Worm (Caenorhabditis elegans) whole organism, young adult: ENCODE measurements around the gene kin-9.

Experiments
- B0336.3 ChIP-seq: fragments of 200-800 bp; sonication (Bioruptor generic); IDR thresholded peaks from 2 replicates; pipeline ENCODE4 v1.3.6; 2022; ENCODE audit warnings: missing genetic modification characterization, missing compliant biosample characterization
- F22D6.2 ChIP-seq: sonication (generic microtip); optimal IDR thresholded peaks from 2 replicates; lab custom pipeline; 2016; ENCODE audit warnings: mild to moderate bottlenecking, missing genetic modification characterization, missing compliant biosample characterization
- F33H1.4 ChIP-seq: fragments of 200-800 bp; sonication (Bioruptor generic); IDR thresholded peaks from 2 replicates; pipeline ENCODE4 v1.3.6; 2022; ENCODE audit warnings: missing genetic modification reagents, missing genetic modification characterization, missing compliant biosample characterization
- F37B4.10 ChIP-seq: fragments of 200-800 bp; sonication (Bioruptor generic); IDR thresholded peaks from 2 replicates; pipeline ENCODE4 v1.3.6; 2022; ENCODE audit warnings: missing genetic modification characterization, missing compliant biosample characterization
- F57A8.1 ChIP-seq: fragments of 200-800 bp; sonication (Bioruptor generic); optimal IDR thresholded peaks from 2 replicates; lab custom pipeline; 2018; ENCODE audit warnings: mild to moderate bottlenecking, missing genetic modification characterization, moderate library complexity, missing compliant biosample characterization
- Y53F4B.3 ChIP-seq: fragments of 200-800 bp; sonication (Bioruptor generic); IDR thresholded peaks from 2 replicates; pipeline ENCODE4 v1.3.6; 2022; ENCODE audit warnings: missing genetic modification reagents, missing genetic modification characterization, missing compliant biosample characterization
- Y67H2A.10 ChIP-seq: fragments of 200-800 bp; sonication (Bioruptor generic); conservative IDR thresholded peaks from 2 replicates; pipeline ENCODE4 v1.3.6; 2022; ENCODE audit warnings: missing genetic modification reagents, missing genetic modification characterization, missing compliant biosample characterization
- akir-1 ChIP-seq: fragments of 200-800 bp; sonication (Bioruptor generic); optimal IDR thresholded peaks from 2 replicates; lab custom pipeline; 2018; ENCODE audit warnings: mild to moderate bottlenecking, missing genetic modification characterization, moderate library complexity, missing compliant biosample characterization
- aptf-2 ChIP-seq: fragments of 200-800 bp; sonication (Bioruptor generic); conservative IDR thresholded peaks from 2 replicates; pipeline ENCODE4 v1.3.6; 2022; ENCODE audit warnings: missing genetic modification reagents, missing genetic modification characterization, missing compliant biosample characterization
- attf-6 ChIP-seq: fragments of 200-800 bp; sonication (Bioruptor generic); IDR thresholded peaks from 2 replicates; pipeline ENCODE4 v1.3.6; 2022; ENCODE audit warnings: missing genetic modification reagents, missing genetic modification characterization, missing compliant biosample characterization
- bed-2 ChIP-seq: fragments of 200-800 bp; sonication (Bioruptor generic); IDR thresholded peaks from 2 replicates; pipeline ENCODE4 v1.3.6; 2022; ENCODE audit warnings: missing genetic modification reagents, missing genetic modification characterization, missing compliant biosample characterization
- ceh-27 ChIP-seq: fragments of 200-800 bp; sonication (Bioruptor generic); optimal IDR thresholded peaks from 2 replicates; lab custom pipeline; 2018; ENCODE audit warnings: mild to moderate bottlenecking, missing genetic modification characterization, moderate library complexity, missing compliant biosample characterization
- ceh-58 ChIP-seq: fragments of 200-800 bp; sonication (Bioruptor generic); IDR thresholded peaks from 2 replicates; pipeline ENCODE4 v1.3.6; 2022; ENCODE audit warnings: missing genetic modification characterization, missing compliant biosample characterization
- dox-1 ChIP-seq: fragments of 200-800 bp; sonication (Bioruptor generic); IDR thresholded peaks from 2 replicates; pipeline ENCODE4 v1.3.6; 2022; ENCODE audit warnings: missing genetic modification reagents, missing genetic modification characterization, missing compliant biosample characterization
- efl-1 ChIP-seq: fragments of 150-350 bp; optimal IDR thresholded peaks from 2 replicates; lab custom pipeline; 2014; ENCODE audit warnings: missing biosample characterization, missing genetic modification reagents, missing genetic modification characterization
- egrh-3 ChIP-seq: fragments of 200-800 bp; sonication (Bioruptor generic); IDR thresholded peaks from 2 replicates; pipeline ENCODE4 v1.3.6; 2022; ENCODE audit warnings: missing genetic modification reagents, missing genetic modification characterization, missing compliant biosample characterization
- gei-17 ChIP-seq: fragments of 200-800 bp; sonication (Bioruptor generic); optimal IDR thresholded peaks from 2 replicates; lab custom pipeline; 2018; ENCODE audit warnings: mild to moderate bottlenecking, missing genetic modification characterization, missing compliant biosample characterization
- hmg-20 ChIP-seq: fragments of 200-800 bp; sonication (Bioruptor generic); IDR thresholded peaks from 2 replicates; pipeline ENCODE4 v1.3.6; 2022; ENCODE audit warnings: missing genetic modification reagents, missing genetic modification characterization, missing compliant biosample characterization
- lin-35 ChIP-seq, 3 experiments: fragments of 150-350 bp in 2 of 3; sonication (generic microtip) in 1 of 3; optimal IDR thresholded peaks; 2 replicates each; lab custom pipeline; 2014 to 2018; ENCODE audit warnings: missing biosample characterization in 3 of 3, missing genetic modification characterization in 3 of 3, missing genetic modification reagents in 3 of 3
- madf-10 ChIP-seq: sonication (generic microtip); optimal IDR thresholded peaks from 2 replicates; lab custom pipeline; 2016; ENCODE audit warnings: mild to moderate bottlenecking, missing genetic modification characterization, missing compliant biosample characterization
- madf-3 ChIP-seq: fragments of 200-800 bp; sonication (Bioruptor generic); IDR thresholded peaks from 2 replicates; pipeline ENCODE4 v1.3.6; 2022; ENCODE audit warnings: missing genetic modification reagents, missing genetic modification characterization, missing compliant biosample characterization
- madf-6 ChIP-seq: fragments of 200-800 bp; sonication (Bioruptor generic); IDR thresholded peaks from 2 replicates; pipeline ENCODE4 v1.3.6; 2022; ENCODE audit warnings: missing genetic modification reagents, missing genetic modification characterization, missing compliant biosample characterization
- mxl-1 ChIP-seq: sonication (generic microtip); optimal IDR thresholded peaks from 2 replicates; lab custom pipeline; 2016; ENCODE audit warnings: missing genetic modification characterization, missing compliant biosample characterization
- nhr-80 ChIP-seq: sonication (generic microtip); optimal IDR thresholded peaks from 2 replicates; lab custom pipeline; 2016; ENCODE audit warnings: missing genetic modification characterization, missing compliant biosample characterization
- rec-8 ChIP-seq, 2 experiments: sonication (generic microtip); optimal IDR thresholded peaks; 2 replicates each; lab custom pipeline; 2016; ENCODE audit warnings: mild to moderate bottlenecking in 2 of 2, missing genetic modification characterization in 2 of 2, missing genetic modification reagents in 2 of 2, missing genotype in 2 of 2, missing biosample characterization in 1 of 2, missing compliant biosample characterization in 1 of 2, moderate library complexity in 1 of 2
- sdz-38 ChIP-seq: sonication (generic microtip); optimal IDR thresholded peaks from 2 replicates; lab custom pipeline; 2016; ENCODE audit warnings: missing genotype, missing genetic modification characterization, missing compliant biosample characterization
- snpc-1.1 ChIP-seq: sonication (generic microtip); optimal IDR thresholded peaks from 2 replicates; lab custom pipeline; 2017; ENCODE audit warnings: missing genetic modification characterization, mild to moderate bottlenecking, missing compliant biosample characterization, antibody characterized with exemption, moderate library complexity, missing genotype, missing genetic modification reagents; ENCODE audit not compliant: insufficient read depth
- snpc-1.3 ChIP-seq: sonication (generic microtip); optimal IDR thresholded peaks from 2 replicates; lab custom pipeline; 2017; ENCODE audit warnings: missing genetic modification characterization, mild to moderate bottlenecking, missing compliant biosample characterization, antibody characterized with exemption, moderate library complexity, missing genotype, missing genetic modification reagents; ENCODE audit not compliant: insufficient read depth
- snpc-3.4 ChIP-seq: sonication (generic microtip); optimal IDR thresholded peaks from 2 replicates; lab custom pipeline; 2017; ENCODE audit warnings: missing genetic modification characterization, mild to moderate bottlenecking, missing compliant biosample characterization, antibody characterized with exemption, moderate library complexity, missing genotype, missing genetic modification reagents
- snpc-4 ChIP-seq, 5 experiments: fragments of 150-350 bp in 1 of 5; sonication (generic microtip) in 4 of 5; optimal IDR thresholded peaks; 2 replicates each; lab custom pipeline; 2014 to 2018; ENCODE audit warnings: missing genetic modification characterization in 5 of 5, missing biosample characterization in 3 of 5, antibody characterized with exemption in 2 of 5, mild to moderate bottlenecking in 2 of 5, missing compliant biosample characterization in 2 of 5, missing genotype in 2 of 5, moderate library complexity in 2 of 5, missing genetic modification reagents in 1 of 5
- zfh-2 ChIP-seq: fragments of 200-800 bp; sonication (Bioruptor generic); conservative IDR thresholded peaks from 2 replicates; pipeline ENCODE4 v1.3.6; 2022; ENCODE audit warnings: missing genetic modification reagents, missing genetic modification characterization, missing compliant biosample characterization
- ztf-18 ChIP-seq: sonication (generic microtip); optimal IDR thresholded peaks from 2 replicates; lab custom pipeline; 2016; ENCODE audit warnings: missing genotype, mild to moderate bottlenecking, missing genetic modification characterization, missing compliant biosample characterization
- ztf-22 ChIP-seq: fragments of 200-800 bp; sonication (Bioruptor generic); optimal IDR thresholded peaks from 2 replicates; lab custom pipeline; 2018; ENCODE audit warnings: mild to moderate bottlenecking, missing genetic modification characterization, moderate library complexity, missing compliant biosample characterization

The kin-9 gene

DNA sequence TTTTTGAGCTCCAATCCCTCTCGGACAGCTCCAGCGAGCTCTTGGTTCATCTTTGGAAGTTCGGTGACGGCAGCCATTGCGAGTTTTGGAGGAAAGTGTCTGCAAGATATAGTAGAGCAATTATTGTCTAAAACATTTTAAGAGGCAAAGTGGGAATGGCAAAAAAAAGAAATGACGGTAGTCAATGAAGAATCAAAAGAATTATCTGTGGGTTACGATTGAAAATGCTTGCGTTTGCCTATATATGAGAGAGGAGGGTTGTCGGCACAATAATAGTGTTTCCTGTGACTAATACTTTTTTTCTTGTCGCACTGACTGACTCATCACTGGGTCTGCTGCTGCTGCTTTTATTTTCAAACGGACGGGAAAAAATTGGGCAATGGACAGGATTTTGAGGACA, 8.8 kb upstream of the kin-9 start, which contains the start of gene tth-1 (continued):
- TF ChIP-seq ceh-27: no peak
- TF ChIP-seq, all 124 proteins: peak for 0

ce11 chrX:8424286-8424685, 8.2 kb upstream of the kin-9 start:
- no peak for TF ChIP-seq attf-6 (GFP tag; lab: Robert Waterston, UW)
- TF ChIP-seq F57A8.1 (GFP tag; lab: Kevin White, UChicago): no peak
- no peak for TF ChIP-seq madf-6 (GFP tag; lab: Robert Waterston, UW)
- TF ChIP-seq F33H1.4 (GFP tag; lab: Robert Waterston, UW): no peak
- no peak for TF ChIP-seq madf-10 (tag; lab: Kevin White, UChicago)
- no peak for TF ChIP-seq Y67H2A.10
- no peak for TF ChIP-seq gei-17 (GFP tag; lab: Kevin White, UChicago)
- TF ChIP-seq dox-1 (GFP tag; lab: Robert Waterston, UW): no peak
- TF ChIP-seq lin-35 (GFP tag; optimal IDR thresholded peaks at IDR 0.05; lab: Kevin White, UChicago): no peak
- TF ChIP-seq rec-8 (tag; optimal IDR thresholded peaks at IDR 0.05; lab: Kevin White, UChicago): no peak
- no peak for TF ChIP-seq F37B4.10 (GFP tag; lab: Robert Waterston, UW)
- TF ChIP-seq Y53F4B.3: no peak
- no peak for TF ChIP-seq snpc-1.3 (tag; lab: Kevin White, UChicago)
- no peak for TF ChIP-seq ceh-58 (GFP tag; lab: Robert Waterston, UW)

- TF ChIP-seq mxl-1 (tag; lab: Kevin White, UChicago): no peak
- TF ChIP-seq ztf-18 (tag; lab: Kevin White, UChicago): no peak
- TF ChIP-seq sdz-38 (tag; lab: Kevin White, UChicago): no peak
- TF ChIP-seq egrh-3 (GFP tag; lab: Robert Waterston, UW): no peak
- no peak for TF ChIP-seq F22D6.2
- TF ChIP-seq nhr-80 (tag; lab: Kevin White, UChicago): no peak
- no peak for TF ChIP-seq B0336.3 (GFP tag; lab: Robert Waterston, UW)
- no peak for TF ChIP-seq F37B4.10 (GFP tag; lab: Robert Waterston, UW)
- no peak for TF ChIP-seq aptf-2 (GFP tag; lab: Robert Waterston, UW)
- TF ChIP-seq ceh-27: no peak
- no peak for TF ChIP-seq bed-2 (GFP tag; lab: Robert Waterston, UW)
- TF ChIP-seq F57A8.1 (GFP tag; lab: Kevin White, UChicago): no peak
Measured at ce11 chrX:8426160-8426712, 6.2 kb upstream of the kin-9 start.

ce11 chrX:8428319-8428888, 4.1 kb upstream of the kin-9 start, which contains the start of gene F08F1.3:
Gene F08F1.3, plus strand, starts transcription at chrX:8428838.
- TF ChIP-seq nhr-80 (tag; lab: Kevin White, UChicago) (peak; percentile 52), efl-1 (no peak)
- TF ChIP-seq, all 124 proteins: peak for 1

DNA sequence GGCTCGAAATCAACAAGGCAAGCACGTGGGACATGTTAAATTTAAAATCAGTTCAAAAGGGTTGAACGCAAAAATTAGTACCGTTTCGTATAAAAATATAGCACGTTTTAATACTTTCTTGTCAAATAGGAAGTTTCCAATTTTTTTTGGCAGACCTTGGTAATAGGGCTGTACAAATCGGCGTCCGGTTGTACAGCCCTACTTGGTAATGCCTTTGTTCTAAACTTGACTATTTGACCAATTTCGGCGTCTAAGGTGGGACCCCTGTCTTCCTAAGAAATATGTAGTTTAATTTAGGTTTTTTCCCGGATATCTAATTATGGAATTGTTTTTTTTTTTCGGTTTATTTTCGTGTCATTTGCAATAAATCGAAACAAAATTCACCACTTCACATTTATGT, 3.0 kb upstream of the kin-9 start:
- peak; percentile 7 for TF ChIP-seq snpc-1.1 (tag; lab: Kevin White, UChicago)
- TF ChIP-seq snpc-3.4: no peak
- no peak for TF ChIP-seq madf-3 (GFP tag; lab: Robert Waterston, UW)
- no peak for TF ChIP-seq ztf-22 (GFP tag; lab: Kevin White, UChicago)
- TF ChIP-seq hmg-20 (GFP tag; lab: Robert Waterston, UW): no peak
- TF ChIP-seq zfh-2: no peak
- TF ChIP-seq snpc-4 (GFP tag; optimal IDR thresholded peaks at IDR 0.05; lab: Kevin White, UChicago): no peak
- TF ChIP-seq snpc-4 (tag; optimal IDR thresholded peaks at IDR 0.05; lab: Kevin White, UChicago): peak in 2 of 4 experiments; percentile 88 to 89
- TF ChIP-seq akir-1 (GFP tag; lab: Kevin White, UChicago): no peak
